Fruit fly (Drosophila melanogaster) whole organism, wandering third instar larva: ENCODE data around the gene Nemp.

Experiments used
- Mio ChIP-seq: sonication (Bioruptor generic); optimal IDR thresholded peaks from 2 replicates; lab custom pipeline; 2016; ENCODE audit warnings: missing biosample characterization, missing genetic modification characterization
- h ChIP-seq: fragments of 200-800 bp; sonication (Bioruptor generic); optimal IDR thresholded peaks from 3 replicates; lab custom pipeline; 2016; ENCODE audit warnings: missing biosample characterization, mild to moderate bottlenecking, missing genetic modification characterization
- usp ChIP-seq: fragments of >200 bp; optimal IDR thresholded peaks from 2 replicates; lab custom pipeline; 2017; ENCODE audit warnings: missing biosample characterization, missing genetic modification characterization

dm6 chrX:16660632-16661031 is 5.8 kb upstream of the Nemp start:
- no peak for TF ChIP-seq h (GFP tag; lab: Kevin White, UChicago)
- TF ChIP-seq Mio (GFP tag; lab: Kevin White, UChicago): no peak
- TF ChIP-seq usp (GFP tag; lab: Kevin White, UChicago): no peak
